Fruit fly (Drosophila melanogaster) whole organism, prepupa: Measurements from ENCODE around the gene RluA-1.

Experiments used
- CG1621 ChIP-seq: fragments of 200-800 bp; sonication (Bioruptor generic); optimal IDR thresholded peaks from 3 replicates; lab custom pipeline; 2018; ENCODE audit warnings: missing biosample characterization, mild to moderate bottlenecking, missing genetic modification characterization
- Hr39 ChIP-seq: fragments of 200-800 bp; sonication (Bioruptor generic); optimal IDR thresholded peaks from 2 replicates; lab custom pipeline; 2016; ENCODE audit warnings: missing biosample characterization, missing genetic modification characterization
- Lpt ChIP-seq: fragments of 200-800 bp; sonication (Bioruptor generic); optimal IDR thresholded peaks from 3 replicates; lab custom pipeline; 2016; ENCODE audit warnings: missing biosample characterization, missing genetic modification characterization
- Sox102F ChIP-seq: fragments of 200-800 bp; sonication (Bioruptor generic); optimal IDR thresholded peaks from 2 replicates; lab custom pipeline; 2016; ENCODE audit warnings: missing biosample characterization, mild to moderate bottlenecking, missing genetic modification characterization
- lz ChIP-seq: fragments of 200-800 bp; sonication (Bioruptor generic); optimal IDR thresholded peaks from 3 replicates; lab custom pipeline; 2016; ENCODE audit warnings: missing biosample characterization, missing genetic modification characterization

DNA sequence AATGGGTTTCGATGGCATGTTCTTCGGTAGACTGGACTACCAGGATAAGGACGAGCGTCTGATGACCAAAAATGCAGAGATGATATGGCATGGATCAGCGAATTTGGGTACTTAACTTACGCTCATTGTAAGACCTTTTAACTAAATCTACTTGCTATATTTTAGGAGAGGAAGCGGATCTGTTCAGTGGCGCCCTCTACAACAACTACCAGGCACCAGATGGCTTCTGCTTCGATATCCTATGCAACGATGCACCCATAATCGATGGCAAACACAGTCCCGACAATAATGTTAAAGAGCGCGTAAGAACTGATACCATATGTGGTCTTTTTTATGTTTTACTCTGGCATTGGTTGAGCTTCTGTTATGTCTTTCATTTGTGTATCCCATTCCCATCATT, 15.2 kb downstream of the RluA-1 start:
- TF ChIP-seq CG1621 (tag; lab: Kevin White, UChicago) (no peak), Hr39 (GFP tag; lab: Kevin White, UChicago) (no peak), lz (GFP tag; lab: Kevin White, UChicago) (no peak), Lpt (GFP tag; lab: Kevin White, UChicago) (no peak), Sox102F (GFP tag; lab: Kevin White, UChicago) (no peak)
